Worm (Caenorhabditis elegans) whole organism, L4 larva: ENCODE results near the gene sra-31.

Experiments used
- D1046.2 ChIP-seq: fragments of 200-800 bp; sonication (Bioruptor generic); IDR thresholded peaks from 2 replicates; pipeline ENCODE4 v1.3.6; 2022; ENCODE audit warnings: missing genetic modification characterization, missing compliant biosample characterization
- F37D6.2 ChIP-seq: sonication (generic microtip); optimal IDR thresholded peaks from 2 replicates; lab custom pipeline; 2016; ENCODE audit warnings: mild to moderate bottlenecking, missing genetic modification characterization, missing compliant biosample characterization
- R02D3.7 ChIP-seq: fragments of 150-350 bp; sonication (generic microtip); optimal IDR thresholded peaks from 3 replicates; lab custom pipeline; 2014; ENCODE audit warnings: missing biosample characterization, missing genetic modification characterization
- T26A8.4 ChIP-seq: fragments of 200-800 bp; sonication (Bioruptor generic); IDR thresholded peaks from 2 replicates; pipeline ENCODE4 v1.3.6; 2022; ENCODE audit warnings: missing genetic modification characterization, missing compliant biosample characterization
- Y5F2A.4 ChIP-seq: fragments of 200-800 bp; sonication (Bioruptor generic); optimal IDR thresholded peaks from 2 replicates; lab custom pipeline; 2018; ENCODE audit warnings: mild to moderate bottlenecking, missing genetic modification characterization, missing compliant biosample characterization
- ZK546.5 ChIP-seq, 2 experiments: sonication (generic microtip); optimal IDR thresholded peaks; 2 replicates each; lab custom pipeline; 2017; ENCODE audit warnings: missing biosample characterization in 2 of 2, missing genetic modification characterization in 2 of 2
- aha-1 ChIP-seq: fragments of 150-350 bp; peaks from one replicate; lab custom pipeline; 2014; ENCODE audit warnings: missing biosample characterization, missing genetic modification characterization
- ama-1 ChIP-seq: fragments of 150-350 bp; optimal IDR thresholded peaks from 2 replicates; lab custom pipeline; 2014; ENCODE audit warnings: inconsistent platforms, mixed read lengths
- arid-1 ChIP-seq: fragments of 200-800 bp; sonication (Bioruptor generic); conservative IDR thresholded peaks from 2 replicates; pipeline ENCODE4 v1.3.6; 2022; ENCODE audit warnings: missing genetic modification reagents, missing genetic modification characterization, missing compliant biosample characterization
- ceh-20 ChIP-seq: fragments of 200-800 bp; sonication (Bioruptor generic); IDR thresholded peaks from 2 replicates; pipeline ENCODE4 v1.3.6; 2022; ENCODE audit warnings: missing genetic modification reagents, missing genetic modification characterization, missing compliant biosample characterization
- ceh-28 ChIP-seq: fragments of 150-350 bp; optimal IDR thresholded peaks from 2 replicates; lab custom pipeline; 2014; ENCODE audit warnings: missing biosample characterization, missing genetic modification reagents, missing genetic modification characterization
- ceh-32 ChIP-seq: sonication (generic microtip); optimal IDR thresholded peaks from 2 replicates; lab custom pipeline; 2016; ENCODE audit warnings: mild to moderate bottlenecking, missing genetic modification characterization, missing compliant biosample characterization; ENCODE audit not compliant: poor library complexity
- ces-1 ChIP-seq: fragments of 150-350 bp; sonication (generic microtip); optimal IDR thresholded peaks from 4 replicates; lab custom pipeline; 2014; ENCODE audit warnings: missing biosample characterization, missing genetic modification reagents, missing genetic modification characterization
- ctbp-1 ChIP-seq: fragments of 200-800 bp; sonication (Bioruptor generic); IDR thresholded peaks from 2 replicates; pipeline ENCODE4 v1.3.6; 2022; ENCODE audit warnings: missing genetic modification reagents, missing genetic modification characterization, missing compliant biosample characterization
- daf-12 ChIP-seq: fragments of 150-350 bp; optimal IDR thresholded peaks from 2 replicates; lab custom pipeline; 2014; ENCODE audit warnings: missing biosample characterization, missing genetic modification reagents, missing genetic modification characterization
- daf-16 ChIP-seq, 3 experiments: sonication (generic microtip); optimal IDR thresholded peaks; 2 replicates each; lab custom pipeline; 2016 to 2017; ENCODE audit warnings: missing genetic modification characterization in 3 of 3, missing genetic modification reagents in 3 of 3, mild to moderate bottlenecking in 2 of 3, missing compliant biosample characterization in 2 of 3, missing biosample characterization in 1 of 3, moderate library complexity in 1 of 3
- daf-19 ChIP-seq: fragments of 200-800 bp; sonication (Bioruptor generic); conservative IDR thresholded peaks from 2 replicates; pipeline ENCODE4 v1.3.6; 2022; ENCODE audit warnings: missing genetic modification characterization, missing compliant biosample characterization
- daf-8 ChIP-seq: fragments of 200-800 bp; sonication (Bioruptor generic); IDR thresholded peaks from 2 replicates; pipeline ENCODE4 v1.3.6; 2022; ENCODE audit warnings: missing genetic modification characterization, missing compliant biosample characterization
- dmd-6 ChIP-seq: fragments of 200-800 bp; sonication (Bioruptor generic); IDR thresholded peaks from 2 replicates; pipeline ENCODE4 v1.3.6; 2022; ENCODE audit warnings: missing genetic modification reagents, missing genetic modification characterization, missing compliant biosample characterization
- dmd-9 ChIP-seq: fragments of 200-800 bp; sonication (Bioruptor generic); IDR thresholded peaks from 2 replicates; pipeline ENCODE4 v1.3.6; 2022; ENCODE audit warnings: missing genetic modification reagents, missing genetic modification characterization, missing compliant biosample characterization
- duxl-1 ChIP-seq: sonication (generic microtip); optimal IDR thresholded peaks from 2 replicates; lab custom pipeline; 2016; ENCODE audit warnings: mild to moderate bottlenecking, missing genetic modification characterization, moderate library complexity, missing compliant biosample characterization; ENCODE audit not compliant: poor library complexity
- dve-1 ChIP-seq: sonication (generic microtip); optimal IDR thresholded peaks from 2 replicates; lab custom pipeline; 2017; ENCODE audit warnings: antibody characterized with exemption, mild to moderate bottlenecking, missing genetic modification characterization, missing compliant biosample characterization; ENCODE audit not compliant: insufficient read depth
- egl-43 ChIP-seq: fragments of 200-800 bp; sonication (Bioruptor generic); IDR thresholded peaks from 2 replicates; pipeline ENCODE4 v1.3.6; 2022; ENCODE audit warnings: missing genetic modification reagents, missing genetic modification characterization, missing compliant biosample characterization
- fos-1 ChIP-seq: fragments of 150-350 bp; optimal IDR thresholded peaks from 2 replicates; lab custom pipeline; 2014; ENCODE audit warnings: missing biosample characterization, missing genetic modification characterization
- hif-1 ChIP-seq, 2 experiments: sonication (generic microtip); optimal IDR thresholded peaks; 2 replicates each; lab custom pipeline; 2016 to 2017; ENCODE audit warnings: missing compliant biosample characterization in 2 of 2, missing genetic modification characterization in 2 of 2, missing genetic modification reagents in 2 of 2, missing genotype in 2 of 2, mild to moderate bottlenecking in 1 of 2
- hmg-1.1 ChIP-seq: fragments of 200-800 bp; sonication (Bioruptor generic); IDR thresholded peaks from 2 replicates; pipeline ENCODE4 v1.3.6; 2022; ENCODE audit warnings: missing genetic modification reagents, missing genetic modification characterization, missing compliant biosample characterization
- lin-1 ChIP-seq: fragments of 200-800 bp; sonication (Bioruptor generic); IDR thresholded peaks from 2 replicates; pipeline ENCODE4 v1.3.6; 2022; ENCODE audit warnings: missing genetic modification reagents, missing genetic modification characterization, missing compliant biosample characterization
- lin-29 ChIP-seq: fragments of 200-800 bp; sonication (Bioruptor generic); IDR thresholded peaks from 2 replicates; pipeline ENCODE4 v1.3.6; 2022; ENCODE audit warnings: missing genetic modification reagents, missing genetic modification characterization, missing compliant biosample characterization
- lin-38 ChIP-seq: fragments of 200-800 bp; sonication (Bioruptor generic); IDR thresholded peaks from 2 replicates; pipeline ENCODE4 v1.3.6; 2022; ENCODE audit warnings: missing genetic modification reagents, missing genetic modification characterization, missing compliant biosample characterization
- lin-39 ChIP-seq: fragments of 150-350 bp; optimal IDR thresholded peaks from 2 replicates; lab custom pipeline; 2014; ENCODE audit warnings: missing biosample characterization, missing genetic modification reagents, missing genetic modification characterization
- lsy-2 ChIP-seq, 2 experiments: fragments of 150-350 bp in 1 of 2; sonication (generic microtip) in 1 of 2; optimal IDR thresholded peaks; 2 replicates each; lab custom pipeline; 2014 to 2017; ENCODE audit warnings: missing biosample characterization in 2 of 2, missing genetic modification characterization in 2 of 2
- madf-9 ChIP-seq: fragments of 200-800 bp; sonication (Bioruptor generic); conservative IDR thresholded peaks from 2 replicates; pipeline ENCODE4 v1.3.6; 2022; ENCODE audit warnings: missing genetic modification reagents, missing genetic modification characterization, missing compliant biosample characterization
- mes-2 ChIP-seq: sonication (generic microtip); optimal IDR thresholded peaks from 2 replicates; lab custom pipeline; 2016; ENCODE audit warnings: missing genotype, mild to moderate bottlenecking, missing genetic modification characterization, missing compliant biosample characterization; ENCODE audit not compliant: poor library complexity, severe bottlenecking
- nhr-10 ChIP-seq: fragments of 150-350 bp; optimal IDR thresholded peaks from 2 replicates; lab custom pipeline; 2014; ENCODE audit warnings: missing biosample characterization, missing genetic modification characterization
- nhr-237 ChIP-seq: sonication (generic microtip); optimal IDR thresholded peaks from 2 replicates; lab custom pipeline; 2017; ENCODE audit warnings: missing biosample characterization, missing genetic modification characterization
- nhr-25 ChIP-seq: sonication (generic microtip); optimal IDR thresholded peaks from 2 replicates; lab custom pipeline; 2017; ENCODE audit warnings: missing genetic modification characterization, mild to moderate bottlenecking, missing compliant biosample characterization, antibody characterized with exemption, moderate library complexity, borderline replicate concordance; ENCODE audit not compliant: insufficient read depth
- nhr-42 ChIP-seq: fragments of 200-800 bp; sonication (Bioruptor generic); IDR thresholded peaks from 2 replicates; pipeline ENCODE4 v1.3.6; 2022; ENCODE audit warnings: missing genetic modification characterization, missing compliant biosample characterization
- nhr-6 ChIP-seq: fragments of 150-350 bp; optimal IDR thresholded peaks from 2 replicates; lab custom pipeline; 2014; ENCODE audit warnings: missing biosample characterization, missing genetic modification characterization
- nhr-76 ChIP-seq: fragments of 150-350 bp; optimal IDR thresholded peaks from 2 replicates; lab custom pipeline; 2014; ENCODE audit warnings: missing biosample characterization, missing genetic modification characterization
- saeg-2 ChIP-seq: fragments of 200-800 bp; sonication (Bioruptor generic); IDR thresholded peaks from 2 replicates; pipeline ENCODE4 v1.3.6; 2022; ENCODE audit warnings: missing genetic modification reagents, missing genetic modification characterization, missing compliant biosample characterization
- sdz-12 ChIP-seq: fragments of 200-800 bp; sonication (Bioruptor generic); optimal IDR thresholded peaks from 2 replicates; lab custom pipeline; 2018; ENCODE audit warnings: mild to moderate bottlenecking, missing genetic modification characterization, missing compliant biosample characterization
- set-16 ChIP-seq: fragments of 200-800 bp; sonication (Bioruptor generic); IDR thresholded peaks from 2 replicates; pipeline ENCODE4 v1.3.6; 2022; ENCODE audit warnings: missing genetic modification reagents, missing genetic modification characterization, missing compliant biosample characterization
- snpc-4 ChIP-seq: fragments of 150-350 bp; optimal IDR thresholded peaks from 2 replicates; lab custom pipeline; 2014; ENCODE audit warnings: missing biosample characterization, missing genetic modification characterization
- spr-3 ChIP-seq: fragments of 200-800 bp; sonication (Bioruptor generic); optimal IDR thresholded peaks from 2 replicates; lab custom pipeline; 2018; ENCODE audit warnings: mild to moderate bottlenecking, missing genetic modification characterization, missing compliant biosample characterization
- unc-39 ChIP-seq: sonication (generic microtip); optimal IDR thresholded peaks from 2 replicates; lab custom pipeline; 2017; ENCODE audit warnings: missing biosample characterization, missing genetic modification characterization
- ztf-11 ChIP-seq: fragments of 150-350 bp; optimal IDR thresholded peaks from 2 replicates; lab custom pipeline; 2014; ENCODE audit warnings: missing biosample characterization, missing genetic modification characterization

sra-31 gene

ce11 chrII:6589408-6589807, 11.1 kb upstream of the sra-31 start, which contains the start of gene vps-32.1:
TSS of gene vps-32.1 (plus strand) at chrII:6589708.
- TF ChIP-seq ama-1 (lab: Kevin White, UChicago) = no peak
- no peak for TF ChIP-seq daf-8
- TF ChIP-seq fos-1 (tag; lab: Kevin White, UChicago) = peak; percentile 42
- peak; percentile 30 for TF ChIP-seq dmd-6 (GFP tag; lab: Robert Waterston, UW)
- peak in 1 of 2 experiments; percentile 6 for TF ChIP-seq lsy-2 (tag; optimal IDR thresholded peaks at IDR 0.05; lab: Kevin White, UChicago)
- TF ChIP-seq nhr-6 (tag; lab: Kevin White, UChicago) = peak; percentile 1
- 0 out of 2 replicates have a peak, but pooled peaks have one; percentile 18 for TF ChIP-seq dmd-9 (GFP tag; lab: Robert Waterston, UW)
- no peak for TF ChIP-seq daf-16 (GFP tag; optimal IDR thresholded peaks at IDR 0.05; lab: Kevin White, UChicago)
- peak; percentile 34 for TF ChIP-seq daf-16 (tag; optimal IDR thresholded peaks at IDR 0.05; lab: Kevin White, UChicago)
- TF ChIP-seq, all 104 proteins: peak for 6

- peak; percentile 47 to 83 for TF ChIP-seq hif-1 (tag; optimal IDR thresholded peaks at IDR 0.05; lab: Kevin White, UChicago)
- peak; percentile 98 for TF ChIP-seq dve-1
- peak; percentile 17 for TF ChIP-seq ceh-32 (tag; lab: Kevin White, UChicago)
- peak; percentile 75 for TF ChIP-seq madf-9 (GFP tag; lab: Robert Waterston, UW)
- peak; percentile 72 for TF ChIP-seq lin-29
- peak; percentile 80; the same call in 1 of the 2 replicates for TF ChIP-seq nhr-42 (GFP tag; lab: Robert Waterston, UW)
- TF ChIP-seq nhr-76 (tag; lab: Kevin White, UChicago) = peak; percentile 55
- TF ChIP-seq F37D6.2 (tag; lab: Kevin White, UChicago) = peak; percentile 86
- TF ChIP-seq daf-16 (GFP tag; optimal IDR thresholded peaks at IDR 0.05; lab: Kevin White, UChicago) = peak; percentile 15 to 88
- peak; percentile 57 for TF ChIP-seq daf-16 (tag; optimal IDR thresholded peaks at IDR 0.05; lab: Kevin White, UChicago)
- TF ChIP-seq unc-39 (tag; lab: Kevin White, UChicago) = no peak
- TF ChIP-seq nhr-237 = peak; percentile 18
- TF ChIP-seq ceh-20 (GFP tag; lab: Robert Waterston, UW) = peak; percentile 89
- peak; percentile 88 for TF ChIP-seq hmg-1.1 (GFP tag; lab: Robert Waterston, UW)
- peak; percentile 38; the same call in 1 of the 2 replicates for TF ChIP-seq set-16 (GFP tag; lab: Robert Waterston, UW)
- TF ChIP-seq ceh-28 (tag; lab: Kevin White, UChicago) = peak; percentile 47
- TF ChIP-seq ztf-11 (tag; lab: Kevin White, UChicago) = no peak
- peak; percentile 91 for TF ChIP-seq lin-38 (GFP tag; lab: Robert Waterston, UW)
- peak; percentile 91 for TF ChIP-seq nhr-25 (tag; lab: Kevin White, UChicago)
- peak; percentile 78 for TF ChIP-seq saeg-2 (GFP tag; lab: Robert Waterston, UW)
- no peak for TF ChIP-seq ama-1 (lab: Kevin White, UChicago)
- peak; percentile 58; the same call in 1 of the 2 replicates for TF ChIP-seq D1046.2 (GFP tag; lab: Robert Waterston, UW)
- peak; percentile 71 for TF ChIP-seq spr-3 (GFP tag; lab: Kevin White, UChicago)
- peak; percentile 72 for TF ChIP-seq nhr-10 (tag; lab: Kevin White, UChicago)
- TF ChIP-seq lsy-2 (tag; optimal IDR thresholded peaks at IDR 0.05; lab: Kevin White, UChicago) = peak; percentile 91 to 95
- no peak for TF ChIP-seq sdz-12 (GFP tag; lab: Kevin White, UChicago)
- TF ChIP-seq lin-39 = no peak
- TF ChIP-seq mes-2 (tag; lab: Kevin White, UChicago) = peak; percentile 92
- TF ChIP-seq R02D3.7 (tag; lab: Kevin White, UChicago) = peak; percentile 10
- TF ChIP-seq egl-43 = peak; percentile 78
- TF ChIP-seq arid-1 (GFP tag; lab: Robert Waterston, UW) = peak; percentile 86
- TF ChIP-seq ctbp-1 (GFP tag; lab: Robert Waterston, UW) = peak; percentile 89
- peak; percentile 92 for TF ChIP-seq lin-1 (GFP tag; lab: Robert Waterston, UW)
- TF ChIP-seq duxl-1 = peak; percentile 89
- peak; percentile 99 for TF ChIP-seq aha-1 (tag; lab: Kevin White, UChicago)
- TF ChIP-seq daf-12 (tag; lab: Kevin White, UChicago) = no peak
- TF ChIP-seq ZK546.5 (tag; optimal IDR thresholded peaks at IDR 0.05; lab: Kevin White, UChicago) = peak in 1 of 2 experiments; percentile 51
- peak; percentile 88 for TF ChIP-seq daf-19 (GFP tag; lab: Robert Waterston, UW)
- TF ChIP-seq T26A8.4 (GFP tag; lab: Robert Waterston, UW) = peak; percentile 94
- no peak for TF ChIP-seq ces-1 (GFP tag; lab: Kevin White, UChicago)
- no peak for TF ChIP-seq snpc-4 (tag; lab: Kevin White, UChicago)
- peak; percentile 56 for TF ChIP-seq Y5F2A.4
Measured at ce11 chrII:6588605-6589292, 10.5 kb upstream of the sra-31 start, which contains the start of gene icd-1. TSS of gene icd-1 (minus strand) at chrII:6588655.
